Worm (Caenorhabditis elegans) whole organism, young adult: ENCODE measurements around the gene twk-49.
A peak's percentile ranks its signal among the peaks of the same experiment; 100 is the strongest.

Source experiments
- T26A5.8 ChIP-seq: sonication (generic microtip); optimal IDR thresholded peaks from 2 replicates; lab custom pipeline; 2016; ENCODE audit warnings: missing genetic modification characterization, missing compliant biosample characterization
- Y53G8AR.9 ChIP-seq: fragments of 200-800 bp; sonication (Bioruptor generic); conservative IDR thresholded peaks from 2 replicates; pipeline ENCODE4 v1.3.6; 2022; ENCODE audit warnings: missing genetic modification reagents, missing genetic modification characterization, missing compliant biosample characterization
- atf-7 ChIP-seq: sonication (generic microtip); optimal IDR thresholded peaks from 2 replicates; lab custom pipeline; 2017; ENCODE audit warnings: mild to moderate bottlenecking, missing genetic modification characterization, missing compliant biosample characterization
- cebp-2 ChIP-seq: fragments of 200-800 bp; sonication (Bioruptor generic); IDR thresholded peaks from 2 replicates; pipeline ENCODE4 v1.3.6; 2022; ENCODE audit warnings: missing genetic modification characterization, missing compliant biosample characterization
- ceh-100 ChIP-seq: fragments of 200-800 bp; sonication (Bioruptor generic); IDR thresholded peaks from 2 replicates; pipeline ENCODE4 v1.3.6; 2022; ENCODE audit warnings: missing genetic modification reagents, missing genetic modification characterization, missing compliant biosample characterization
- dpl-1 ChIP-seq: fragments of 150-350 bp; optimal IDR thresholded peaks from 2 replicates; lab custom pipeline; 2014; ENCODE audit warnings: missing biosample characterization, missing genetic modification reagents, missing genetic modification characterization
- hmg-20 ChIP-seq: fragments of 200-800 bp; sonication (Bioruptor generic); IDR thresholded peaks from 2 replicates; pipeline ENCODE4 v1.3.6; 2022; ENCODE audit warnings: missing genetic modification reagents, missing genetic modification characterization, missing compliant biosample characterization
- madf-3 ChIP-seq: fragments of 200-800 bp; sonication (Bioruptor generic); IDR thresholded peaks from 2 replicates; pipeline ENCODE4 v1.3.6; 2022; ENCODE audit warnings: missing genetic modification reagents, missing genetic modification characterization, missing compliant biosample characterization
- nfya-1 ChIP-seq: sonication (generic microtip); optimal IDR thresholded peaks from 2 replicates; lab custom pipeline; 2017; ENCODE audit warnings: antibody characterized with exemption, missing compliant biosample characterization, missing genetic modification characterization, borderline replicate concordance; ENCODE audit not compliant: insufficient read depth
- nfyb-1 ChIP-seq: fragments of 200-800 bp; sonication (Bioruptor generic); IDR thresholded peaks from 2 replicates; pipeline ENCODE4 v1.3.6; 2022; ENCODE audit warnings: missing genetic modification reagents, missing genetic modification characterization, missing compliant biosample characterization
- pha-4 ChIP-seq: fragments of 150-350 bp; sonication (generic microtip); optimal IDR thresholded peaks from 2 replicates; lab custom pipeline; 2014; ENCODE audit warnings: missing biosample characterization, missing genetic modification reagents, missing genetic modification characterization
- unc-62 ChIP-seq: fragments of 150-350 bp; optimal IDR thresholded peaks from 2 replicates; lab custom pipeline; 2014; ENCODE audit warnings: missing biosample characterization, missing genetic modification reagents, missing genetic modification characterization

ce11 chrII:6489711-6490184 is 9.2 kb downstream of the twk-49 start, which contains the start of the genes snr-3 and rsp-5:
- TF ChIP-seq atf-7 (tag; lab: Kevin White, UChicago) (no peak), dpl-1 (GFP tag; lab: Kevin White, UChicago) (peak; percentile 10), nfyb-1 (peak; percentile 71), T26A5.8 (no peak), nfya-1 (tag; lab: Kevin White, UChicago) (no peak), cebp-2 (GFP tag; lab: Robert Waterston, UW) (no peak), unc-62 (GFP tag; lab: Kevin White, UChicago) (no peak), Y53G8AR.9 (no peak), hmg-20 (GFP tag; lab: Robert Waterston, UW) (no peak), madf-3 (GFP tag; lab: Robert Waterston, UW) (0 out of 2 replicates have a peak, but pooled peaks have one; percentile 51), pha-4 (peak; percentile 69), ceh-100 (GFP tag; lab: Robert Waterston, UW) (0 out of 2 replicates have a peak, but pooled peaks have one; percentile 28)
